Fruit fly (Drosophila melanogaster) whole organism: ENCODE results near the gene CG34001.

Experiments used
- CG8478 ChIP-seq: fragments of >200 bp; optimal IDR thresholded peaks from 2 replicates; lab custom pipeline; 2018; ENCODE audit warnings: inconsistent platforms
- Dll ChIP-seq: fragments of >200 bp; optimal IDR thresholded peaks from 2 replicates; lab custom pipeline; 2017
- EcR ChIP-seq, 2 experiments: fragments of >200 bp; optimal IDR thresholded peaks; 2 replicates each; lab custom pipeline; 2017; ENCODE audit warnings: missing biosample characterization in 2 of 2, missing genetic modification characterization in 2 of 2, missing genetic modification reagents in 2 of 2
- pan ChIP-seq: fragments of >200 bp; optimal IDR thresholded peaks from 2 replicates; lab custom pipeline; 2017
- psq ChIP-seq: fragments of >200 bp; optimal IDR thresholded peaks from 2 replicates; lab custom pipeline; 2017
- usp ChIP-seq: fragments of >200 bp; optimal IDR thresholded peaks from 2 replicates; lab custom pipeline; 2017; ENCODE audit warnings: missing biosample characterization, missing genetic modification characterization, mixed read lengths

dm6 chr3L:10630885-10631359, at the start of gene CG34001, which contains the start of the genes CG42535 and hay:
- no peak for TF ChIP-seq EcR (GFP tag; optimal IDR thresholded peaks at IDR 0.05; lab: Kevin White, UChicago)
- TF ChIP-seq psq (lab: Kevin White, UChicago), result no peak
- no peak for TF ChIP-seq usp
- no peak for TF ChIP-seq CG8478 (lab: Kevin White, UChicago)
- TF ChIP-seq pan (lab: Kevin White, UChicago), result no peak
- no peak for TF ChIP-seq Dll (lab: Kevin White, UChicago)
